Fruit fly (Drosophila melanogaster): ENCODE results near the gene Obp18a.

Obp18a gene

DNA sequence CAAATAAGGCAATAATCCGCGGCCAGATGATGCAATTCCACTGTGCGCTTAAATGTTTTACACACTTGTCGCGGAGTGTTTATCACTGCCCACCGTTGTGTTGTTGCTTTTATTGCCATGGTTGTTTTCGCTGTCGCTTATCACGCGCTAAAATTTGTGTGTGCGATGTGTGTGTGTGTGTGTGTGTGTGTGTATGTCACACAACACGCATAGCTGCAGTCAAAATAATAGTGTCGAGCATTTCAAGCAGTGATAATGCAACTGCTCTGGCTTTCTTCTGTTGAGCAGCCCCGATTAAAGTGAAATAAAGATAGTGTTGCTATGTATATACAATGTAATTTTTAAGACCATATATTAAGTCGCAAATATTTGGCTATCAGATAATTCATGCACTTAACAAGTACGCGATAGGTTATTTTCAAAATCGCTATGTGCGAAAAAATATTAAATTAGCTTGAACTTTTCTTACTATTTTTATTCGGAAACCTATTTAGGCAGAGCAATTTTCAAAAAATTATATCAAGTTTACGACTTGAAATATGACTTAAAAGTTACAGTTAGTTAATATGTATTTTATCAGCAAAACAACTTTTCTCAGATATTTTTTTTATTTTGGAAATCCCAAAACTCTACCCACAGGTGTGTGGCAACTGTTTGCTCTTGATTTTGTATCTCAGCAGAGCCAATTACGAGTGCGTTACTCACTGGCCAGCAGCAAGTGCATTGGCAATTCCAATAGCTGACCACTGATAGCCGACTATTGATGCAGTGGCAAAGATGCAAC, 30.7 kb upstream of the Obp18a start (continued):
- TF ChIP-seq D (optimal IDR thresholded peaks at IDR 0.05) (no peak), D (GFP tag; optimal IDR thresholded peaks at IDR 0.05) (no peak), Optix (GFP tag; IDR thresholded peaks at IDR 0.05) (0 out of 3 replicates have a peak, but pooled peaks have one; percentile 8), CG2678 (tag; optimal IDR thresholded peaks at IDR 0.05) (peak; percentile 75), abd-A (tag; optimal IDR thresholded peaks at IDR 0.05) (no peak), bowl (GFP tag; IDR thresholded peaks at IDR 0.05) (no peak), CG12659 (GFP tag; optimal IDR thresholded peaks at IDR 0.05) (peak; percentile 60), Atf-2 (GFP tag; optimal IDR thresholded peaks at IDR 0.05) (no peak), Sry-β (GFP tag; optimal IDR thresholded peaks at IDR 0.05) (no peak), CG3847 (GFP tag; IDR thresholded peaks at IDR 0.05) (no peak), Xbp1 (GFP tag; optimal IDR thresholded peaks at IDR 0.05) (peak; percentile 31), pros (GFP tag; optimal IDR thresholded peaks at IDR 0.05) (no peak), ac (GFP tag; optimal IDR thresholded peaks at IDR 0.05) (no peak), CG9932 (GFP tag; IDR thresholded peaks at IDR 0.05) (peak; percentile 35), shn (GFP tag; optimal IDR thresholded peaks at IDR 0.05) (no peak), Ptx1 (GFP tag; IDR thresholded peaks at IDR 0.05) (peak; percentile 6; the same call in 1 of the 2 replicates), pita (GFP tag; optimal IDR thresholded peaks at IDR 0.05) (no peak), Awh (GFP tag; IDR thresholded peaks at IDR 0.05) (no peak), Spps (tag; optimal IDR thresholded peaks at IDR 0.05) (no peak), hbn (GFP tag; IDR thresholded peaks at IDR 0.05; ENCODE audit: partially characterized antibody) (no peak), Deaf1 (tag; optimal IDR thresholded peaks at IDR 0.05) (no peak), nom (GFP tag; optimal IDR thresholded peaks at IDR 0.05) (no peak), Asciz (GFP tag; optimal IDR thresholded peaks at IDR 0.05) (no peak), pfk (GFP tag; optimal IDR thresholded peaks at IDR 0.05) (no peak), CG30431 (GFP tag; optimal IDR thresholded peaks at IDR 0.05) (no peak), oc (tag; optimal IDR thresholded peaks at IDR 0.05) (no peak), CG10462 (GFP tag; optimal IDR thresholded peaks at IDR 0.05) (no peak), sc (optimal IDR thresholded peaks at IDR 0.05) (no peak), sc (GFP tag; optimal IDR thresholded peaks at IDR 0.05) (no peak), NC2β (GFP tag; optimal IDR thresholded peaks at IDR 0.05) (no peak), stc (GFP tag; IDR thresholded peaks at IDR 0.05) (no peak), Pdp1 (GFP tag; optimal IDR thresholded peaks at IDR 0.05) (peak in 1 of 2 experiments; percentile 48), dati (GFP tag; IDR thresholded peaks at IDR 0.05) (no peak), Sry-δ (GFP tag; optimal IDR thresholded peaks at IDR 0.05) (no peak), btn (GFP tag; optimal IDR thresholded peaks at IDR 0.05) (no peak), eve (GFP tag; optimal IDR thresholded peaks at IDR 0.05) (peak in 1 of 2 experiments; percentile 46), CG14667 (GFP tag; IDR thresholded peaks at IDR 0.05) (no peak), lov (optimal IDR thresholded peaks at IDR 0.05) (no peak), lov (GFP tag; IDR thresholded peaks at IDR 0.05) (no peak), fd96Cb (tag; optimal IDR thresholded peaks at IDR 0.05) (peak; percentile 24), pan (optimal IDR thresholded peaks at IDR 0.05) (no peak), pan (GFP tag; optimal IDR thresholded peaks at IDR 0.05 in 1 of 2, IDR thresholded peaks at IDR 0.05 in 1 of 2) (no peak), CG4707 (GFP tag; optimal IDR thresholded peaks at IDR 0.05) (no peak), gce (GFP tag; IDR thresholded peaks at IDR 0.05) (no peak), CG8765 (GFP tag; IDR thresholded peaks at IDR 0.05) (no peak), CG2712 (tag; optimal IDR thresholded peaks at IDR 0.05) (peak; percentile 18), Dfd (GFP tag; optimal IDR thresholded peaks at IDR 0.05) (no peak), nerfin-2 (GFP tag; IDR thresholded peaks at IDR 0.05; ENCODE audit: partially characterized antibody) (no peak), CG7372 (GFP tag; IDR thresholded peaks at IDR 0.05) (no peak), nerfin-1 (tag; optimal IDR thresholded peaks at IDR 0.05) (no peak), H15 (GFP tag; IDR thresholded peaks at IDR 0.05) (0 out of 3 replicates have a peak, but pooled peaks have one; percentile 42)
